Worm (Caenorhabditis elegans) whole organism, young adult: ENCODE results near the gene C31H1.2.
A peak's percentile ranks its signal among the peaks of the same experiment; 100 is the strongest.

Experiments used
- B0336.3 ChIP-seq: fragments of 200-800 bp; sonication (Bioruptor generic); IDR thresholded peaks from 2 replicates; pipeline ENCODE4 v1.3.6; 2022; ENCODE audit warnings: missing genetic modification characterization, missing compliant biosample characterization
- D2030.7 ChIP-seq: fragments of 200-800 bp; sonication (Bioruptor generic); IDR thresholded peaks from 2 replicates; pipeline ENCODE4 v1.3.6; 2022; ENCODE audit warnings: missing genetic modification reagents, missing genetic modification characterization, missing compliant biosample characterization
- F22D6.2 ChIP-seq: sonication (generic microtip); optimal IDR thresholded peaks from 2 replicates; lab custom pipeline; 2016; ENCODE audit warnings: mild to moderate bottlenecking, missing genetic modification characterization, missing compliant biosample characterization
- F39B2.1 ChIP-seq: fragments of 200-800 bp; sonication (Bioruptor generic); IDR thresholded peaks from 2 replicates; pipeline ENCODE4 v1.3.6; 2022; ENCODE audit warnings: missing genetic modification reagents, missing genetic modification characterization, missing compliant biosample characterization
- F52B5.7 ChIP-seq: sonication (generic microtip); optimal IDR thresholded peaks from 2 replicates; lab custom pipeline; 2016; ENCODE audit warnings: mild to moderate bottlenecking, missing genetic modification characterization, missing compliant biosample characterization
- K11D2.4 ChIP-seq: fragments of 200-800 bp; sonication (Bioruptor generic); IDR thresholded peaks from 2 replicates; pipeline ENCODE4 v1.3.6; 2022; ENCODE audit warnings: missing genetic modification reagents, missing genetic modification characterization, missing compliant biosample characterization
- K12H6.12 ChIP-seq: fragments of 200-800 bp; sonication (Bioruptor generic); optimal IDR thresholded peaks from 2 replicates; lab custom pipeline; 2018; ENCODE audit warnings: mild to moderate bottlenecking, missing genetic modification characterization, missing compliant biosample characterization
- ZK185.1 ChIP-seq: sonication (generic microtip); optimal IDR thresholded peaks from 2 replicates; lab custom pipeline; 2016; ENCODE audit warnings: mild to moderate bottlenecking, missing genetic modification characterization, missing compliant biosample characterization; ENCODE audit not compliant: poor library complexity, severe bottlenecking
- atf-7 ChIP-seq: sonication (generic microtip); optimal IDR thresholded peaks from 2 replicates; lab custom pipeline; 2017; ENCODE audit warnings: mild to moderate bottlenecking, missing genetic modification characterization, missing compliant biosample characterization
- attf-5 ChIP-seq: fragments of 200-800 bp; sonication (Bioruptor generic); optimal IDR thresholded peaks from 2 replicates; lab custom pipeline; 2018; ENCODE audit warnings: mild to moderate bottlenecking, missing genetic modification characterization, missing compliant biosample characterization
- bed-1 ChIP-seq: fragments of 200-800 bp; sonication (Bioruptor generic); IDR thresholded peaks from 2 replicates; pipeline ENCODE4 v1.3.6; 2022; ENCODE audit warnings: missing genetic modification reagents, missing genetic modification characterization, missing compliant biosample characterization
- cebp-1 ChIP-seq, 2 experiments: fragments of 200-800 bp in 1 of 2; sonication (Bioruptor generic) in 1 of 2; sonication (generic microtip) in 1 of 2; IDR thresholded peaks in 1 of 2; optimal IDR thresholded peaks in 1 of 2; 2 replicates each; pipeline versions ENCODE4 v1.3.6 to Lab custom; 2017 to 2022; ENCODE audit warnings: missing compliant biosample characterization in 2 of 2, missing genetic modification characterization in 2 of 2, mild to moderate bottlenecking in 1 of 2, missing genetic modification reagents in 1 of 2, moderate library complexity in 1 of 2
- ceh-27 ChIP-seq: fragments of 200-800 bp; sonication (Bioruptor generic); optimal IDR thresholded peaks from 2 replicates; lab custom pipeline; 2018; ENCODE audit warnings: mild to moderate bottlenecking, missing genetic modification characterization, moderate library complexity, missing compliant biosample characterization
- ceh-40 ChIP-seq: fragments of 200-800 bp; sonication (Bioruptor generic); IDR thresholded peaks from 2 replicates; pipeline ENCODE4 v1.3.6; 2022; ENCODE audit warnings: missing genetic modification characterization, missing compliant biosample characterization
- ceh-58 ChIP-seq: fragments of 200-800 bp; sonication (Bioruptor generic); IDR thresholded peaks from 2 replicates; pipeline ENCODE4 v1.3.6; 2022; ENCODE audit warnings: missing genetic modification characterization, missing compliant biosample characterization
- chd-7 ChIP-seq: sonication (generic microtip); optimal IDR thresholded peaks from 2 replicates; lab custom pipeline; 2016; ENCODE audit warnings: mild to moderate bottlenecking, missing genetic modification characterization, moderate library complexity, missing compliant biosample characterization
- die-1 ChIP-seq: sonication (generic microtip); optimal IDR thresholded peaks from 2 replicates; lab custom pipeline; 2016; ENCODE audit warnings: missing genotype, mild to moderate bottlenecking, missing genetic modification characterization, missing compliant biosample characterization
- dox-1 ChIP-seq: fragments of 200-800 bp; sonication (Bioruptor generic); IDR thresholded peaks from 2 replicates; pipeline ENCODE4 v1.3.6; 2022; ENCODE audit warnings: missing genetic modification reagents, missing genetic modification characterization, missing compliant biosample characterization
- dpff-1 ChIP-seq: sonication (generic microtip); optimal IDR thresholded peaks from 2 replicates; lab custom pipeline; 2017; ENCODE audit warnings: mild to moderate bottlenecking, missing genetic modification characterization, missing compliant biosample characterization
- efl-1 ChIP-seq: fragments of 150-350 bp; optimal IDR thresholded peaks from 2 replicates; lab custom pipeline; 2014; ENCODE audit warnings: missing biosample characterization, missing genetic modification reagents, missing genetic modification characterization
- egrh-3 ChIP-seq: fragments of 200-800 bp; sonication (Bioruptor generic); IDR thresholded peaks from 2 replicates; pipeline ENCODE4 v1.3.6; 2022; ENCODE audit warnings: missing genetic modification reagents, missing genetic modification characterization, missing compliant biosample characterization
- ekl-4 ChIP-seq: fragments of 200-800 bp; sonication (Bioruptor generic); IDR thresholded peaks from 2 replicates; pipeline ENCODE4 v1.3.6; 2022; ENCODE audit warnings: missing genetic modification reagents, missing genetic modification characterization, missing compliant biosample characterization
- fkh-3 ChIP-seq: sonication (generic microtip); optimal IDR thresholded peaks from 2 replicates; lab custom pipeline; 2016; ENCODE audit warnings: mild to moderate bottlenecking, missing genetic modification characterization, missing compliant biosample characterization
- him-1 ChIP-seq: sonication (generic microtip); optimal IDR thresholded peaks from 2 replicates; lab custom pipeline; 2016; ENCODE audit warnings: missing genotype, missing genetic modification reagents, missing genetic modification characterization, missing compliant biosample characterization
- hlh-12 ChIP-seq: sonication (generic microtip); optimal IDR thresholded peaks from 2 replicates; lab custom pipeline; 2016; ENCODE audit warnings: missing genetic modification characterization, missing compliant biosample characterization
- hmg-1.2 ChIP-seq: fragments of 200-800 bp; sonication (Bioruptor generic); IDR thresholded peaks from 2 replicates; pipeline ENCODE4 v1.3.6; 2022; ENCODE audit warnings: missing genetic modification reagents, missing genetic modification characterization, missing compliant biosample characterization
- let-526 ChIP-seq: fragments of 200-800 bp; sonication (Bioruptor generic); IDR thresholded peaks from 2 replicates; pipeline ENCODE4 v1.3.6; 2022; ENCODE audit warnings: missing genetic modification reagents, missing genetic modification characterization, missing compliant biosample characterization
- let-607 ChIP-seq, 2 experiments: fragments of 200-800 bp in 1 of 2; sonication (Bioruptor generic) in 1 of 2; sonication (generic microtip) in 1 of 2; optimal IDR thresholded peaks; 2 replicates each; lab custom pipeline; 2016 to 2018; ENCODE audit warnings: mild to moderate bottlenecking in 2 of 2, missing compliant biosample characterization in 2 of 2, missing genetic modification characterization in 2 of 2, moderate library complexity in 2 of 2, missing genotype in 1 of 2
- lin-35 ChIP-seq, 3 experiments: fragments of 150-350 bp in 2 of 3; sonication (generic microtip) in 1 of 3; optimal IDR thresholded peaks; 2 replicates each; lab custom pipeline; 2014 to 2018; ENCODE audit warnings: missing biosample characterization in 3 of 3, missing genetic modification characterization in 3 of 3, missing genetic modification reagents in 3 of 3
- lin-40 ChIP-seq: sonication (generic microtip); optimal IDR thresholded peaks from 2 replicates; lab custom pipeline; 2016; ENCODE audit warnings: missing genetic modification characterization, mild to moderate bottlenecking, missing compliant biosample characterization, missing genotype, missing genetic modification reagents
- lir-1 ChIP-seq: fragments of 200-800 bp; sonication (Bioruptor generic); conservative IDR thresholded peaks from 2 replicates; pipeline ENCODE4 v1.3.6; 2022; ENCODE audit warnings: missing genetic modification reagents, missing genetic modification characterization, missing compliant biosample characterization
- mxl-1 ChIP-seq: sonication (generic microtip); optimal IDR thresholded peaks from 2 replicates; lab custom pipeline; 2016; ENCODE audit warnings: missing genetic modification characterization, missing compliant biosample characterization
- nfyb-1 ChIP-seq: fragments of 200-800 bp; sonication (Bioruptor generic); IDR thresholded peaks from 2 replicates; pipeline ENCODE4 v1.3.6; 2022; ENCODE audit warnings: missing genetic modification reagents, missing genetic modification characterization, missing compliant biosample characterization
- nhr-179 ChIP-seq: sonication (generic microtip); optimal IDR thresholded peaks from 2 replicates; lab custom pipeline; 2016; ENCODE audit warnings: mild to moderate bottlenecking, missing genetic modification characterization, missing compliant biosample characterization
- nhr-80 ChIP-seq: sonication (generic microtip); optimal IDR thresholded peaks from 2 replicates; lab custom pipeline; 2016; ENCODE audit warnings: missing genetic modification characterization, missing compliant biosample characterization
- pbrm-1 ChIP-seq: fragments of 200-800 bp; sonication (Bioruptor generic); IDR thresholded peaks from 2 replicates; pipeline ENCODE4 v1.3.6; 2022; ENCODE audit warnings: missing genetic modification reagents, missing genetic modification characterization, missing compliant biosample characterization
- rcor-1 ChIP-seq: fragments of 200-800 bp; sonication (Bioruptor generic); IDR thresholded peaks from 2 replicates; pipeline ENCODE4 v1.3.6; 2022; ENCODE audit warnings: missing genetic modification reagents, missing genetic modification characterization, missing compliant biosample characterization
- snpc-1.3 ChIP-seq: sonication (generic microtip); optimal IDR thresholded peaks from 2 replicates; lab custom pipeline; 2017; ENCODE audit warnings: missing genetic modification characterization, mild to moderate bottlenecking, missing compliant biosample characterization, antibody characterized with exemption, moderate library complexity, missing genotype, missing genetic modification reagents; ENCODE audit not compliant: insufficient read depth
- snpc-4 ChIP-seq, 5 experiments: fragments of 150-350 bp in 1 of 5; sonication (generic microtip) in 4 of 5; optimal IDR thresholded peaks; 2 replicates each; lab custom pipeline; 2014 to 2018; ENCODE audit warnings: missing genetic modification characterization in 5 of 5, missing biosample characterization in 3 of 5, antibody characterized with exemption in 2 of 5, mild to moderate bottlenecking in 2 of 5, missing compliant biosample characterization in 2 of 5, missing genotype in 2 of 5, moderate library complexity in 2 of 5, missing genetic modification reagents in 1 of 5
- tbp1 ChIP-seq: fragments of 200-800 bp; sonication (Bioruptor generic); optimal IDR thresholded peaks from 2 replicates; lab custom pipeline; 2018; ENCODE audit warnings: mild to moderate bottlenecking, missing genetic modification characterization, missing compliant biosample characterization
- tlf-1 ChIP-seq: fragments of 200-800 bp; sonication (Bioruptor generic); optimal IDR thresholded peaks from 2 replicates; lab custom pipeline; 2018; ENCODE audit warnings: mild to moderate bottlenecking, missing genetic modification characterization, missing compliant biosample characterization
- ztf-26 ChIP-seq: sonication (generic microtip); optimal IDR thresholded peaks from 2 replicates; lab custom pipeline; 2017; ENCODE audit warnings: missing genetic modification characterization, missing compliant biosample characterization

Gene C31H1.2

DNA sequence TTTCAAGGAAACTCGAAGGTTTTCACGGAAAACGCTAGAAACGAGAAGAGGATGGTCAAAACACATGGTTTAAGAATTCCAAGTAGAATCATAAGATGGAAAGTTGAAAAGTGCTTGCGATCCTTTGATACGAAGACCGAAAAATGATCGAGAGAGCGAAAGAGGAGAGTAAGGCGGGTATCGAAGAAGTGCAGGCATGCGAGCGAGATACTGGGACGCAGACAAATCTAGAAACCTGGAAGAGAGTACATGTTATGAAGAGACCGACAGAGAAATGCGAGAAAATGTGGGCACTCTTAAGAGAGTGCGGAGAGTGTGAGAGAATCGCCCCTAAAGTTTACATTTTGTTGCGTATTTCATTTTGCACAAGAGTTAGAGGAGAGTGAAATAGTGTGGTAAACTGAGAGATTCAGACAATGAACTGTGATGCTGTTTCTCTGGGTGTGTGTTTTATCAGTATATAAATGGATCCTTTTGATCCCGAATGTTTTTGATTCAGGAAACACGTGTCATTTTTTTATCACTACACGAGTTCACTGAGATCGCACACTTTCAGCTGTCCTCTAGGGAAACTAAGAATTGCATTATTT lies 37.0 kb upstream of the C31H1.2 start:
- peak; percentile 43 for TF ChIP-seq atf-7 (tag; lab: Kevin White, UChicago)
- TF ChIP-seq F22D6.2 (tag; lab: Kevin White, UChicago), result peak; percentile 30
- TF ChIP-seq lin-35 (GFP tag; optimal IDR thresholded peaks at IDR 0.05; lab: Kevin White, UChicago), result peak in 1 of 3 experiments; percentile 52
- peak; percentile 71 for TF ChIP-seq nhr-80 (tag; lab: Kevin White, UChicago)
- peak; percentile 45; the same call in 1 of the 2 replicates for TF ChIP-seq B0336.3 (GFP tag; lab: Robert Waterston, UW)
- TF ChIP-seq cebp-1 (GFP tag; IDR thresholded peaks at IDR 0.05; lab: Robert Waterston, UW), result no peak
- TF ChIP-seq cebp-1 (tag; optimal IDR thresholded peaks at IDR 0.05; lab: Kevin White, UChicago), result peak; percentile 65
- no peak for TF ChIP-seq lir-1
- no peak for TF ChIP-seq egrh-3 (GFP tag; lab: Robert Waterston, UW)
- TF ChIP-seq lin-40 (tag; lab: Kevin White, UChicago), result peak; percentile 74
- TF ChIP-seq hmg-1.2 (GFP tag; lab: Robert Waterston, UW), result peak; percentile 92
- no peak for TF ChIP-seq snpc-4 (GFP tag; optimal IDR thresholded peaks at IDR 0.05; lab: Kevin White, UChicago)
- TF ChIP-seq snpc-4 (tag; optimal IDR thresholded peaks at IDR 0.05; lab: Kevin White, UChicago), result peak in 3 of 4 experiments; percentile 22 to 49 (median 28)
- peak; percentile 67; the same call in 1 of the 2 replicates for TF ChIP-seq dox-1 (GFP tag; lab: Robert Waterston, UW)
- TF ChIP-seq rcor-1 (GFP tag; lab: Robert Waterston, UW), result peak; percentile 22; the same call in 1 of the 2 replicates
- TF ChIP-seq ZK185.1 (tag; lab: Kevin White, UChicago), result peak; percentile 56
- TF ChIP-seq ekl-4 (GFP tag; lab: Robert Waterston, UW), result no peak
- peak; percentile 62 for TF ChIP-seq ceh-27 (GFP tag; lab: Kevin White, UChicago)
- TF ChIP-seq nfyb-1 (GFP tag; lab: Robert Waterston, UW), result peak; percentile 32; the same call in 1 of the 2 replicates
- TF ChIP-seq K12H6.12 (tag; lab: Kevin White, UChicago), result peak; percentile 39
- no peak for TF ChIP-seq D2030.7 (GFP tag; lab: Robert Waterston, UW)
- TF ChIP-seq snpc-1.3, result no peak
- TF ChIP-seq chd-7 (tag; lab: Kevin White, UChicago), result peak; percentile 61
- no peak for TF ChIP-seq F39B2.1 (GFP tag; lab: Robert Waterston, UW)
- peak in 1 of 2 experiments; percentile 27 for TF ChIP-seq let-607 (tag; optimal IDR thresholded peaks at IDR 0.05; lab: Kevin White, UChicago)
- peak; percentile 9 for TF ChIP-seq ztf-26 (tag; lab: Kevin White, UChicago)
- TF ChIP-seq F52B5.7 (tag; lab: Kevin White, UChicago), result no peak
- TF ChIP-seq attf-5 (GFP tag; lab: Kevin White, UChicago), result peak; percentile 18

DNA sequence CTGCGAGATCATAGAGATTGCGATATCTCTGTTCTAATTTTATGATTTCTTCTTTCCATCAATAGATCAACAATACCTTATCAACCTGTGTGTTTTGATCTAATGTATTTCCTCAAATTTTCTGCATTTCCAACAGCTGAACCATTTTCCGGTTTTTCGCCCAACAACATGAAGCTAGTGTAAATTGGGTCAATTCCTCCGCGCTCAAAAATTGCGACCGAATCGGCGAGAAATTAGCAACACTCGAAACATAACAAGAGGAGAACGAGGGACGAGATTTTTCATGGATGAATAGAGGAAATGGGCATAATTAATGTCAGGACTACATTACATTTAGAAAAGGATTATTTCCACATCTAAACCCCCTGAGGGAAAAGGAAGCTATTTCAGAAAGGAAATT lies 36.3 kb upstream of the C31H1.2 start:
- TF ChIP-seq nfyb-1 (GFP tag; lab: Robert Waterston, UW), result 0 out of 2 replicates have a peak, but pooled peaks have one; percentile 10
- no peak for TF ChIP-seq chd-7 (tag; lab: Kevin White, UChicago)
- no peak for TF ChIP-seq let-526 (GFP tag; lab: Robert Waterston, UW)
- TF ChIP-seq fkh-3 (tag; lab: Kevin White, UChicago), result no peak
- no peak for TF ChIP-seq ceh-40 (GFP tag; lab: Robert Waterston, UW)

DNA sequence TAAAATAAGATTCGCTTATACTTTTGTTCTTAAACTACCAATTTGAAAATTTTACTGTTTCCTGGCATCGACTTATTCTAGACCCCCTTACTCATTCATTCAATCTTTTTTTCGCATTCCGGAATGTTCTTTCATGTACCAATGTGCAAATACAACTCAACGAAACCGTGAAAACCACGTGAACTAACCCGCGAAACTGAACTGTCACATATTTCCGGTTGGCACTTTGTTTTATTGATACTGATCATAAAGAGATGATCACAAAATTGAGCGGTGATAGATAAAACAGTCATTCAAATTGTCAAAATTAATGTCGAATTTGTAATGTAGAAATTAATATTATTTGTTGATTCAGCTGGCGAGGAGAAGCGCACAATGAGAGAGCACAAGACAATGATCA lies 35.2 kb upstream of the C31H1.2 start:
- TF ChIP-seq ekl-4 (GFP tag; lab: Robert Waterston, UW) (no peak), hlh-12 (tag; lab: Kevin White, UChicago) (no peak), mxl-1 (tag; lab: Kevin White, UChicago) (no peak), chd-7 (tag; lab: Kevin White, UChicago) (no peak), bed-1 (no peak), nhr-179 (no peak), dpff-1 (tag; lab: Kevin White, UChicago) (no peak), tbp1 (GFP tag; lab: Kevin White, UChicago) (no peak), die-1 (tag; lab: Kevin White, UChicago) (no peak), snpc-4 (GFP tag; optimal IDR thresholded peaks at IDR 0.05; lab: Kevin White, UChicago) (no peak), snpc-4 (tag; optimal IDR thresholded peaks at IDR 0.05; lab: Kevin White, UChicago) (peak in 1 of 4 experiments; percentile 8), fkh-3 (tag; lab: Kevin White, UChicago) (no peak), let-526 (GFP tag; lab: Robert Waterston, UW) (no peak), ceh-27 (GFP tag; lab: Kevin White, UChicago) (no peak), tlf-1 (GFP tag; lab: Kevin White, UChicago) (no peak), him-1 (tag; lab: Kevin White, UChicago) (no peak), efl-1 (no peak), K11D2.4 (GFP tag; lab: Robert Waterston, UW) (no peak), ceh-40 (GFP tag; lab: Robert Waterston, UW) (no peak), ceh-58 (GFP tag; lab: Robert Waterston, UW) (no peak), pbrm-1 (GFP tag; lab: Robert Waterston, UW) (no peak)
